Worm (Caenorhabditis elegans) whole organism, L1 larva: ENCODE data around the gene Y79H2A.4.

Source experiments
- C16A3.4 ChIP-seq: fragments of 150-350 bp; optimal IDR thresholded peaks from 2 replicates; lab custom pipeline; 2014; ENCODE audit warnings: missing biosample characterization, missing genetic modification characterization
- Y116A8C.19 ChIP-seq: sonication (generic microtip); optimal IDR thresholded peaks from 2 replicates; lab custom pipeline; 2016; ENCODE audit warnings: missing compliant biosample characterization, missing genetic modification characterization, borderline replicate concordance
- alr-1 ChIP-seq: fragments of 200-800 bp; sonication (Bioruptor generic); optimal IDR thresholded peaks from 2 replicates; lab custom pipeline; 2018; ENCODE audit warnings: borderline replicate concordance, mild to moderate bottlenecking, missing genetic modification characterization, missing compliant biosample characterization
- aly-2 ChIP-seq: fragments of 150-350 bp; optimal IDR thresholded peaks from 2 replicates; lab custom pipeline; 2014; ENCODE audit warnings: missing biosample characterization, missing genetic modification characterization
- ceh-8 ChIP-seq: fragments of 200-800 bp; sonication (Bioruptor generic); optimal IDR thresholded peaks from 2 replicates; lab custom pipeline; 2018; ENCODE audit warnings: mild to moderate bottlenecking, missing genetic modification characterization, moderate library complexity, missing compliant biosample characterization
- ceh-90 ChIP-seq: sonication (generic microtip); optimal IDR thresholded peaks from 2 replicates; lab custom pipeline; 2016; ENCODE audit warnings: missing genetic modification characterization, missing compliant biosample characterization
- dsc-1 ChIP-seq: sonication (generic microtip); optimal IDR thresholded peaks from 2 replicates; lab custom pipeline; 2016; ENCODE audit warnings: mild to moderate bottlenecking, missing genetic modification characterization, missing compliant biosample characterization
- elt-2 ChIP-seq: sonication (generic microtip); optimal IDR thresholded peaks from 2 replicates; lab custom pipeline; 2016; ENCODE audit warnings: missing genetic modification characterization, mild to moderate bottlenecking, inconsistent platforms, missing compliant biosample characterization, missing genetic modification reagents
- elt-3 ChIP-seq, 6 experiments: fragments of 150-350 bp in 1 of 6; sonication (generic microtip); optimal IDR thresholded peaks; 2 replicates each; lab custom pipeline; 2017 to 2018; ENCODE audit warnings: missing biosample characterization in 6 of 6, missing genetic modification characterization in 6 of 6, inconsistent platforms in 1 of 6
- ets-5 ChIP-seq: fragments of 200-800 bp; sonication (Bioruptor generic); IDR thresholded peaks from 2 replicates; pipeline ENCODE4 v1.3.6; 2022; ENCODE audit warnings: missing genetic modification characterization, missing compliant biosample characterization
- fkh-10 ChIP-seq: sonication (generic microtip); optimal IDR thresholded peaks from 2 replicates; lab custom pipeline; 2017; ENCODE audit warnings: missing biosample characterization, missing genetic modification reagents, missing genetic modification characterization
- fkh-4 ChIP-seq: sonication (generic microtip); optimal IDR thresholded peaks from 2 replicates; lab custom pipeline; 2016; ENCODE audit warnings: missing compliant biosample characterization, missing genetic modification characterization, borderline replicate concordance
- hlh-17 ChIP-seq: fragments of 200-800 bp; sonication (Bioruptor generic); optimal IDR thresholded peaks from 2 replicates; lab custom pipeline; 2018; ENCODE audit warnings: missing genetic modification characterization, mild to moderate bottlenecking, missing compliant biosample characterization, moderate library complexity, borderline replicate concordance
- hlh-4 ChIP-seq: sonication (generic microtip); optimal IDR thresholded peaks from 2 replicates; lab custom pipeline; 2016; ENCODE audit warnings: mild to moderate bottlenecking, missing genetic modification characterization, missing compliant biosample characterization
- irx-1 ChIP-seq: sonication (generic microtip); optimal IDR thresholded peaks from 2 replicates; lab custom pipeline; 2016; ENCODE audit warnings: missing genetic modification characterization, missing compliant biosample characterization
- isw-1 ChIP-seq: fragments of 200-800 bp; sonication (Bioruptor generic); IDR thresholded peaks from 2 replicates; pipeline ENCODE4 v1.3.6; 2022; ENCODE audit warnings: missing genetic modification characterization, missing compliant biosample characterization
- lir-3 ChIP-seq: sonication (generic microtip); optimal IDR thresholded peaks from 2 replicates; lab custom pipeline; 2016; ENCODE audit warnings: mild to moderate bottlenecking, missing genetic modification characterization, moderate library complexity, missing compliant biosample characterization; ENCODE audit not compliant: poor library complexity
- mab-9 ChIP-seq: fragments of 200-800 bp; sonication (Bioruptor generic); IDR thresholded peaks from 2 replicates; pipeline ENCODE4 v1.3.6; 2022; ENCODE audit warnings: missing genetic modification reagents, missing genetic modification characterization, missing compliant biosample characterization
- mep-1 ChIP-seq: fragments of 150-350 bp; optimal IDR thresholded peaks from 2 replicates; lab custom pipeline; 2014; ENCODE audit warnings: missing biosample characterization, missing genetic modification characterization
- nhr-11 ChIP-seq: fragments of 150-350 bp; optimal IDR thresholded peaks from 2 replicates; lab custom pipeline; 2014; ENCODE audit warnings: missing biosample characterization, missing genetic modification characterization
- nhr-12 ChIP-seq: sonication (generic microtip); optimal IDR thresholded peaks from 2 replicates; lab custom pipeline; 2017; ENCODE audit warnings: missing biosample characterization, missing genetic modification characterization
- nhr-19 ChIP-seq: fragments of 200-800 bp; sonication (Bioruptor generic); conservative IDR thresholded peaks from 2 replicates; pipeline ENCODE4 v1.3.6; 2022; ENCODE audit warnings: missing genetic modification characterization, missing compliant biosample characterization
- nhr-20 ChIP-seq: sonication (generic microtip); optimal IDR thresholded peaks from 2 replicates; lab custom pipeline; 2016; ENCODE audit warnings: mild to moderate bottlenecking, missing genetic modification characterization, missing compliant biosample characterization
- nhr-28 ChIP-seq: fragments of 150-350 bp; optimal IDR thresholded peaks from 2 replicates; lab custom pipeline; 2014; ENCODE audit warnings: missing biosample characterization, missing genetic modification characterization
- pag-3 ChIP-seq: sonication (generic microtip); optimal IDR thresholded peaks from 2 replicates; lab custom pipeline; 2017; ENCODE audit warnings: missing genetic modification characterization, mild to moderate bottlenecking, missing compliant biosample characterization, antibody characterized with exemption, borderline replicate concordance; ENCODE audit not compliant: insufficient read depth
- sup-37 ChIP-seq: fragments of 200-800 bp; sonication (Bioruptor generic); optimal IDR thresholded peaks from 2 replicates; lab custom pipeline; 2018; ENCODE audit warnings: mild to moderate bottlenecking, missing genetic modification characterization, missing compliant biosample characterization
- tbx-2 ChIP-seq: sonication (generic microtip); optimal IDR thresholded peaks from 2 replicates; lab custom pipeline; 2016; ENCODE audit warnings: missing genetic modification characterization, missing compliant biosample characterization
- tlp-1 ChIP-seq: fragments of 150-350 bp; optimal IDR thresholded peaks from 2 replicates; lab custom pipeline; 2014; ENCODE audit warnings: missing biosample characterization, missing genetic modification characterization
- unc-130 ChIP-seq: fragments of 150-350 bp; optimal IDR thresholded peaks from 2 replicates; lab custom pipeline; 2017; ENCODE audit warnings: missing biosample characterization, missing genetic modification characterization, inconsistent platforms
- unc-30 ChIP-seq: sonication (generic microtip); optimal IDR thresholded peaks from 2 replicates; lab custom pipeline; 2017; ENCODE audit warnings: missing biosample characterization, missing genetic modification characterization
- unc-62 ChIP-seq: fragments of 150-350 bp; optimal IDR thresholded peaks from 2 replicates; lab custom pipeline; 2014; ENCODE audit warnings: missing biosample characterization, missing genetic modification reagents, missing genetic modification characterization
- vab-15 ChIP-seq: sonication (generic microtip); optimal IDR thresholded peaks from 2 replicates; lab custom pipeline; 2017; ENCODE audit warnings: missing genotype, mild to moderate bottlenecking, missing genetic modification characterization, missing compliant biosample characterization
- zip-4 ChIP-seq: fragments of 200-800 bp; sonication (Bioruptor generic); optimal IDR thresholded peaks from 2 replicates; lab custom pipeline; 2018; ENCODE audit warnings: mild to moderate bottlenecking, missing genetic modification characterization, moderate library complexity, missing compliant biosample characterization
- ztf-11 ChIP-seq, 2 experiments: sonication (generic microtip); optimal IDR thresholded peaks; 2 replicates each; lab custom pipeline; 2016 to 2017; ENCODE audit warnings: missing genetic modification characterization in 2 of 2, missing biosample characterization in 1 of 2, missing compliant biosample characterization in 1 of 2
- ztf-4 ChIP-seq: fragments of 150-350 bp; optimal IDR thresholded peaks from 2 replicates; lab custom pipeline; 2014; ENCODE audit warnings: missing biosample characterization, missing genetic modification characterization

The Y79H2A.4 gene

ce11 chrIII:12040999-12041398, at the start of gene Y79H2A.4:
Y79H2A.4 (plus strand) TSS chrIII:12041299.
- TF ChIP-seq zip-4 (GFP tag; lab: Kevin White, UChicago) (no peak), elt-3 (tag; optimal IDR thresholded peaks at IDR 0.05; lab: Kevin White, UChicago) (no peak), nhr-28 (tag; lab: Kevin White, UChicago) (no peak), ets-5 (GFP tag; lab: Robert Waterston, UW) (no peak), mab-9 (GFP tag; lab: Robert Waterston, UW) (no peak), nhr-11 (tag; lab: Kevin White, UChicago) (no peak), ceh-8 (GFP tag; lab: Kevin White, UChicago) (no peak), hlh-17 (GFP tag; lab: Kevin White, UChicago) (no peak)

ce11 chrIII:11991654-11992292, 49.3 kb upstream of the Y79H2A.4 start:
- TF ChIP-seq tbx-2 (tag; lab: Kevin White, UChicago) (no peak), ztf-4 (tag; lab: Kevin White, UChicago) (no peak), ceh-90 (no peak), fkh-4 (tag; lab: Kevin White, UChicago) (no peak), dsc-1 (tag; lab: Kevin White, UChicago) (no peak), mab-9 (GFP tag; lab: Robert Waterston, UW) (no peak), isw-1 (GFP tag; lab: Robert Waterston, UW) (no peak), unc-62 (GFP tag; lab: Kevin White, UChicago) (no peak), tlp-1 (no peak)
- TF ChIP-seq, all 84 proteins: peak for 0

- TF ChIP-seq unc-130 (tag; lab: Kevin White, UChicago) = no peak
- no peak for TF ChIP-seq sup-37
- TF ChIP-seq elt-2 (tag; lab: Kevin White, UChicago) = no peak
- TF ChIP-seq mep-1 (tag; lab: Kevin White, UChicago) = no peak
- TF ChIP-seq nhr-19 (GFP tag; lab: Robert Waterston, UW) = no peak
- TF ChIP-seq nhr-20 = no peak
- no peak for TF ChIP-seq aly-2 (tag; lab: Kevin White, UChicago)
- TF ChIP-seq unc-30 (tag; lab: Kevin White, UChicago) = no peak
- no peak for TF ChIP-seq Y116A8C.19 (tag; lab: Kevin White, UChicago)
- no peak for TF ChIP-seq hlh-4
These were observed 45.3 kb upstream of the Y79H2A.4 start for ce11 chrIII:11995783-11996182.

- no peak for TF ChIP-seq ztf-11 (tag; optimal IDR thresholded peaks at IDR 0.05; lab: Kevin White, UChicago)
- TF ChIP-seq lir-3 (tag; lab: Kevin White, UChicago) = no peak
- TF ChIP-seq alr-1 = no peak
- TF ChIP-seq ets-5 (GFP tag; lab: Robert Waterston, UW) = no peak
- TF ChIP-seq nhr-12 (tag; lab: Kevin White, UChicago) = no peak
- TF ChIP-seq pag-3 = no peak
- TF ChIP-seq irx-1 = no peak
- no peak for TF ChIP-seq vab-15 (tag; lab: Kevin White, UChicago)
- no peak for TF ChIP-seq Y116A8C.19 (tag; lab: Kevin White, UChicago)
- TF ChIP-seq C16A3.4 (tag; lab: Kevin White, UChicago) = no peak
- TF ChIP-seq fkh-10 (GFP tag; lab: Kevin White, UChicago) = no peak
- TF ChIP-seq, all 84 proteins: peak for 0
These were observed 41.6 kb upstream of the Y79H2A.4 start for ce11 chrIII:11999543-11999942.
